Worm (Caenorhabditis elegans) whole organism, midembryonic: Measurements from ENCODE around the gene oac-21.

Experiments
- T22C8.4 ChIP-seq: fragments of 200-800 bp; sonication (Bioruptor generic); IDR thresholded peaks from 2 replicates; pipeline ENCODE4 v1.3.6; 2022; ENCODE audit warnings: missing genetic modification characterization, missing compliant biosample characterization
- cog-1 ChIP-seq: sonication (generic microtip); optimal IDR thresholded peaks from 2 replicates; lab custom pipeline; 2016; ENCODE audit warnings: missing genetic modification characterization, missing compliant biosample characterization

DNA sequence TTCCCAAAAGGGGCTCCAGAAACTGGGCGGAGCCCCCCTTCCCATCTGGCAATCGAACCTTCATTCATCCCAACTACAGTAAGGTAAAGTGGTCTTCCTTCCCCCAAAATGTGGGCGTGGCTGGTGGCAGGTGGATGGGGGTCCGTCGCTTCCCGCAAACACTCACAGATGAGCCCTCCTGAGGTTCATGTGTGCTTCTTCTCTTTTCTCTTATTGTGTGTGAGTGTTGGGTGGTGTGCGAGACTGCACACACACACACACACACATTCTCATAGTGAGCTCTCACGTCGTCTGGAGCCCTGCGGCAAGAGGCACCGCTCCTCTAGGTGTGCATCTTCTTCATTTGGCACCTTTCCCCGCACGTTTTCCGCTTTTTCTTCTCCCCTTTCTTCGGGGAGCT, 34.5 kb upstream of the oac-21 start:
- TF ChIP-seq cog-1 (tag; lab: Kevin White, UChicago) (no peak), T22C8.4 (no peak)
